Worm (Caenorhabditis elegans) whole organism, L4 larva: ENCODE results near the gene T05A12.4.

Source experiments
- Y48G9A.11 ChIP-seq: fragments of 200-800 bp; sonication (Bioruptor generic); IDR thresholded peaks from 2 replicates; pipeline ENCODE4 v1.3.6; 2022; ENCODE audit warnings: missing genetic modification reagents, missing genetic modification characterization, missing compliant biosample characterization
- ZK337.2 ChIP-seq: fragments of 200-800 bp; sonication (Bioruptor generic); IDR thresholded peaks from 2 replicates; pipeline ENCODE4 v1.3.6; 2022; ENCODE audit warnings: missing genetic modification reagents, missing genetic modification characterization, missing compliant biosample characterization
- ZK546.5 ChIP-seq, 2 experiments: sonication (generic microtip); optimal IDR thresholded peaks; 2 replicates each; lab custom pipeline; 2017; ENCODE audit warnings: missing biosample characterization in 2 of 2, missing genetic modification characterization in 2 of 2
- aha-1 ChIP-seq: fragments of 150-350 bp; peaks from one replicate; lab custom pipeline; 2014; ENCODE audit warnings: missing biosample characterization, missing genetic modification characterization
- ama-1 ChIP-seq: fragments of 150-350 bp; optimal IDR thresholded peaks from 2 replicates; lab custom pipeline; 2014; ENCODE audit warnings: inconsistent platforms, mixed read lengths
- ceh-32 ChIP-seq: sonication (generic microtip); optimal IDR thresholded peaks from 2 replicates; lab custom pipeline; 2016; ENCODE audit warnings: mild to moderate bottlenecking, missing genetic modification characterization, missing compliant biosample characterization; ENCODE audit not compliant: poor library complexity
- ceh-82 ChIP-seq: sonication (generic microtip); optimal IDR thresholded peaks from 2 replicates; lab custom pipeline; 2017; ENCODE audit warnings: missing biosample characterization, missing genetic modification characterization
- dve-1 ChIP-seq: sonication (generic microtip); optimal IDR thresholded peaks from 2 replicates; lab custom pipeline; 2017; ENCODE audit warnings: antibody characterized with exemption, mild to moderate bottlenecking, missing genetic modification characterization, missing compliant biosample characterization; ENCODE audit not compliant: insufficient read depth
- egl-27 ChIP-seq: sonication (generic microtip); optimal IDR thresholded peaks from 3 replicates; lab custom pipeline; 2017; ENCODE audit warnings: missing biosample characterization, missing genetic modification reagents, missing genetic modification characterization
- fkh-10 ChIP-seq: fragments of 150-350 bp; optimal IDR thresholded peaks from 2 replicates; lab custom pipeline; 2014; ENCODE audit warnings: missing biosample characterization, missing genetic modification reagents, missing genetic modification characterization
- lin-15B ChIP-seq: fragments of 150-350 bp; sonication (generic microtip); optimal IDR thresholded peaks from 3 replicates; lab custom pipeline; 2014; ENCODE audit warnings: missing biosample characterization, missing genetic modification characterization
- lin-39 ChIP-seq: fragments of 150-350 bp; optimal IDR thresholded peaks from 2 replicates; lab custom pipeline; 2014; ENCODE audit warnings: missing biosample characterization, missing genetic modification reagents, missing genetic modification characterization
- lir-3 ChIP-seq: sonication (generic microtip); optimal IDR thresholded peaks from 2 replicates; lab custom pipeline; 2016; ENCODE audit warnings: mild to moderate bottlenecking, missing genetic modification characterization, missing compliant biosample characterization
- mes-2 ChIP-seq: sonication (generic microtip); optimal IDR thresholded peaks from 2 replicates; lab custom pipeline; 2016; ENCODE audit warnings: missing genotype, mild to moderate bottlenecking, missing genetic modification characterization, missing compliant biosample characterization; ENCODE audit not compliant: poor library complexity, severe bottlenecking
- mxl-2 ChIP-seq: fragments of 200-800 bp; sonication (Bioruptor generic); conservative IDR thresholded peaks from 2 replicates; pipeline ENCODE4 v1.3.6; 2022; ENCODE audit warnings: missing genetic modification reagents, missing genetic modification characterization, missing compliant biosample characterization
- nhr-10 ChIP-seq: fragments of 150-350 bp; optimal IDR thresholded peaks from 2 replicates; lab custom pipeline; 2014; ENCODE audit warnings: missing biosample characterization, missing genetic modification characterization
- nhr-11 ChIP-seq: fragments of 150-350 bp; optimal IDR thresholded peaks from 2 replicates; lab custom pipeline; 2014; ENCODE audit warnings: missing biosample characterization, missing genetic modification characterization
- nhr-111 ChIP-seq: fragments of 200-800 bp; sonication (Bioruptor generic); optimal IDR thresholded peaks from 2 replicates; lab custom pipeline; 2018; ENCODE audit warnings: mild to moderate bottlenecking, missing genetic modification characterization, missing compliant biosample characterization
- pha-4 ChIP-seq, 2 experiments: fragments of 150-350 bp in 1 of 2; fragments of 200-800 bp in 1 of 2; sonication (Bioruptor generic) in 1 of 2; IDR thresholded peaks in 1 of 2; optimal IDR thresholded peaks in 1 of 2; 2 replicates each; pipeline versions ENCODE4 v1.3.6 to Lab custom; 2014 to 2022; ENCODE audit warnings: missing genetic modification characterization in 2 of 2, missing genetic modification reagents in 2 of 2, missing biosample characterization in 1 of 2, missing compliant biosample characterization in 1 of 2
- pqm-1 ChIP-seq: sonication (generic microtip); optimal IDR thresholded peaks from 2 replicates; lab custom pipeline; 2017; ENCODE audit warnings: missing biosample characterization, missing genetic modification characterization
- set-16 ChIP-seq: fragments of 200-800 bp; sonication (Bioruptor generic); IDR thresholded peaks from 2 replicates; pipeline ENCODE4 v1.3.6; 2022; ENCODE audit warnings: missing genetic modification reagents, missing genetic modification characterization, missing compliant biosample characterization
- tra-1 ChIP-seq: fragments of 200-800 bp; sonication (Bioruptor generic); IDR thresholded peaks from 2 replicates; pipeline ENCODE4 v1.3.6; 2022; ENCODE audit warnings: missing genetic modification reagents, missing genetic modification characterization, missing compliant biosample characterization
- unc-130 ChIP-seq: sonication (generic microtip); optimal IDR thresholded peaks from 2 replicates; lab custom pipeline; 2016; ENCODE audit warnings: missing genetic modification reagents, missing genetic modification characterization, missing compliant biosample characterization
- unc-62 ChIP-seq, 3 experiments: fragments of 150-350 bp in 1 of 3; sonication (generic microtip); optimal IDR thresholded peaks in 2 of 3; peaks in 1 of 3; 1 replicate in 1 of 3; 2 replicates in 2 of 3; lab custom pipeline; 2014 to 2017; ENCODE audit warnings: missing biosample characterization in 3 of 3, missing genetic modification characterization in 3 of 3, missing genetic modification reagents in 3 of 3, missing genotype in 1 of 3

Gene T05A12.4

DNA sequence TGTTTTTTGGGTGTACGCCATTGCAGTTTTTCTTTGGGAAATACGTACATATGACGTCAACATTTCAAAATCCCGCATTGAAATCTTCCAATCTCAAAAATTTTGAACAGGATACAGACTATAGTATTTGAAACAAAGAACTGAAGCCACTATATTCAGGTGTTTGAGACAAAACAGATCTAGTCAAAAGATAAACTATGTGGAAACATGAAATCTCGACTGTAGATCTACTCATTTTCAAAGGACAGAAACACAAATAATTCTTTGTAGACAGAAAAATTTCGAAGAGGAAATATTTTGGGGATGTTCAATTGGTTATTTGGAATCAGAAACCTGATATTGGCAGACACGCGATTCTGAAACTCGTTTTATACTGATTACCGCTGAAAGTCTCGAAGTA, 37.8 kb downstream of the T05A12.4 start:
- no peak for TF ChIP-seq lin-39
- TF ChIP-seq ceh-82: no peak
- no peak for TF ChIP-seq ceh-32 (tag; lab: Kevin White, UChicago)

ce11 chrIV:6928417-6928816, 40.7 kb downstream of the T05A12.4 start, which contains the start of gene cest-6:
Gene cest-6 (minus strand): TSS chrIV:6928517.
- TF ChIP-seq fkh-10 (GFP tag; lab: Kevin White, UChicago): no peak
- no peak for TF ChIP-seq lin-15B
- TF ChIP-seq pqm-1: peak; percentile 2
- no peak for TF ChIP-seq nhr-111

DNA sequence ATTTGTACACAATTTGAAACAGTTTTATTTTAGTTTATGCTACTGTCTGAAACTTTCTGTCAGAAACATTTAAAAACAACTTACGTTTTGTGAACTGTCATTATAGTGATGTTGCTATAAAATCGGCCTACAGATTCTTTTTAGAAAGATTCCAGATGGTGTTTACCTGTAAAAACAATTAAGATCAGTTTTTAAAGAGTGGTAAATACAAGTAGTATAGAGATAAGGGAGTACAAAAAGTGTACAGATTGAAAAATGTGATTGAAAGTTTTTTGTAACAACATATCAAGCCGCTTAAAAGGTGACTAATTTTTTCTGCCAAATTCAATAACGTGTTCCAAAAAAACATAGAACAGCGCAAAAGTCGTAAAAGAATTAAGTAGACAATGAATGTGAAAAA, 49.8 kb downstream of the T05A12.4 start, which contains the start of gene npr-12:
npr-12 (minus strand) TSS at position 101 of the 400 bp plus-strand sequence.
- TF ChIP-seq pqm-1: no peak
- TF ChIP-seq Y48G9A.11: no peak
- TF ChIP-seq nhr-10 (tag; lab: Kevin White, UChicago): no peak
- no peak for TF ChIP-seq tra-1
- TF ChIP-seq unc-130: no peak
- TF ChIP-seq dve-1 (tag; lab: Kevin White, UChicago): no peak
- TF ChIP-seq mxl-2 (GFP tag; lab: Robert Waterston, UW): no peak
- TF ChIP-seq ZK546.5 (tag; optimal IDR thresholded peaks at IDR 0.05; lab: Kevin White, UChicago): no peak
- no peak for TF ChIP-seq egl-27 (tag; lab: Kevin White, UChicago)
- TF ChIP-seq ZK337.2: no peak
- no peak for TF ChIP-seq mes-2 (tag; lab: Kevin White, UChicago)
- TF ChIP-seq lin-15B: no peak
- no peak for TF ChIP-seq lir-3 (tag; lab: Kevin White, UChicago)

ce11 chrIV:6941101-6941500, 53.4 kb downstream of the T05A12.4 start:
- no peak for TF ChIP-seq ama-1
- peak; percentile 59 for TF ChIP-seq fkh-10 (GFP tag; lab: Kevin White, UChicago)
- TF ChIP-seq aha-1 (tag; lab: Kevin White, UChicago): peak; percentile 14

ce11 chrIV:6946832-6947231, 59.1 kb downstream of the T05A12.4 start:
- TF ChIP-seq unc-62 (GFP tag; optimal IDR thresholded peaks at IDR 0.05 in 1 of 2; lab: Kevin White, UChicago) (peak in 1 of 2 experiments; percentile 73), unc-62 (tag; optimal IDR thresholded peaks at IDR 0.05; lab: Kevin White, UChicago) (no peak), set-16 (GFP tag; lab: Robert Waterston, UW) (no peak), pha-4 (GFP tag; IDR thresholded peaks at IDR 0.05; lab: Robert Waterston, UW) (no peak), pha-4 (tag; optimal IDR thresholded peaks at IDR 0.05; lab: Kevin White, UChicago) (no peak), nhr-11 (tag; lab: Kevin White, UChicago) (peak; percentile 32), aha-1 (tag; lab: Kevin White, UChicago) (peak; percentile 57)
